Fruit fly (Drosophila melanogaster) whole organism, embryonic: ENCODE results near the gene CG42758.

Experiments used
- CG10462 ChIP-seq: fragments of 200-800 bp; sonication (Bioruptor generic); optimal IDR thresholded peaks from 2 replicates; lab custom pipeline; 2016; ENCODE audit warnings: missing biosample characterization, missing genetic modification characterization
- CG10543 ChIP-seq: fragments of 200-800 bp; sonication (Bioruptor generic); optimal IDR thresholded peaks from 3 replicates; lab custom pipeline; 2017; ENCODE audit warnings: missing biosample characterization, mild to moderate bottlenecking, missing genetic modification characterization, moderate library complexity
- CG10959 ChIP-seq: fragments of 200-800 bp; sonication (Bioruptor generic); IDR thresholded peaks from 2 replicates; pipeline ENCODE4 v1.3.6; 2022; ENCODE audit warnings: missing biosample characterization, missing genetic modification characterization
- CG11085 ChIP-seq: fragments of 200-800 bp; sonication (Bioruptor generic); IDR thresholded peaks from 2 replicates; pipeline ENCODE4 v1.3.6; 2022; ENCODE audit warnings: missing biosample characterization, missing genetic modification characterization
- CG11695 ChIP-seq: fragments of 200-800 bp; sonication (Bioruptor generic); IDR thresholded peaks from 3 replicates; pipeline ENCODE4 v1.3.6; 2022; ENCODE audit warnings: missing biosample characterization, missing genetic modification characterization
- CG14050 ChIP-seq: fragments of 200-800 bp; sonication (Bioruptor generic); IDR thresholded peaks from 3 replicates; pipeline ENCODE4 v1.3.6; 2022; ENCODE audit warnings: missing biosample characterization, missing genetic modification characterization
- CG2202 ChIP-seq: fragments of 200-800 bp; sonication (Bioruptor generic); optimal IDR thresholded peaks from 2 replicates; lab custom pipeline; 2018; ENCODE audit warnings: missing biosample characterization, mild to moderate bottlenecking, missing genetic modification characterization
- CG30431 ChIP-seq: fragments of 200-800 bp; sonication (Bioruptor generic); optimal IDR thresholded peaks from 2 replicates; lab custom pipeline; 2017; ENCODE audit warnings: missing biosample characterization, missing genetic modification characterization
- CG34376 ChIP-seq: fragments of 200-800 bp; sonication (Bioruptor generic); optimal IDR thresholded peaks from 2 replicates; lab custom pipeline; 2018; ENCODE audit warnings: missing biosample characterization, mild to moderate bottlenecking, missing genetic modification characterization
- CG34422 ChIP-seq: fragments of 200-800 bp; sonication (Bioruptor generic); IDR thresholded peaks from 3 replicates; pipeline ENCODE4 v1.3.6; 2022; ENCODE audit warnings: missing biosample characterization, missing genetic modification characterization
- CG42726 ChIP-seq: fragments of 200-800 bp; sonication (Bioruptor generic); IDR thresholded peaks from 2 replicates; pipeline ENCODE4 v1.3.6; 2022; ENCODE audit warnings: missing biosample characterization, missing genetic modification characterization; ENCODE audit not compliant: partially characterized antibody
- CG4360 ChIP-seq: fragments of 200-800 bp; sonication (Bioruptor generic); IDR thresholded peaks from 2 replicates; pipeline ENCODE4 v1.3.6; 2022; ENCODE audit warnings: missing biosample characterization, missing genetic modification characterization
- CG4404 ChIP-seq: fragments of 200-800 bp; sonication (Bioruptor generic); IDR thresholded peaks from 2 replicates; pipeline ENCODE4 v1.3.6; 2022; ENCODE audit warnings: missing biosample characterization, missing genetic modification characterization
- CG4730 ChIP-seq: fragments of 200-800 bp; sonication (Bioruptor generic); IDR thresholded peaks from 2 replicates; pipeline ENCODE4 v1.3.6; 2022; ENCODE audit warnings: missing biosample characterization, missing genetic modification characterization
- CG7987 ChIP-seq: fragments of 200-800 bp; sonication (Bioruptor generic); optimal IDR thresholded peaks from 2 replicates; lab custom pipeline; 2018; ENCODE audit warnings: missing biosample characterization, mild to moderate bottlenecking, missing genetic modification characterization, moderate library complexity
- D19A ChIP-seq: fragments of 200-800 bp; optimal IDR thresholded peaks from 3 replicates; lab custom pipeline; 2019; ENCODE audit warnings: missing biosample characterization, mild to moderate bottlenecking, missing genetic modification characterization, moderate library complexity
- Doc3 ChIP-seq: fragments of 200-800 bp; sonication (Bioruptor generic); IDR thresholded peaks from 3 replicates; pipeline ENCODE4 v1.3.6; 2022; ENCODE audit warnings: missing biosample characterization, missing genetic modification characterization; ENCODE audit not compliant: partially characterized antibody
- Fer2 ChIP-seq: fragments of 200-800 bp; sonication (Bioruptor generic); optimal IDR thresholded peaks from 2 replicates; lab custom pipeline; 2018; ENCODE audit warnings: missing biosample characterization, mild to moderate bottlenecking, missing genetic modification characterization, moderate library complexity
- H2.0 ChIP-seq: fragments of 200-800 bp; sonication (Bioruptor generic); IDR thresholded peaks from 2 replicates; pipeline ENCODE4 v1.3.6; 2022; ENCODE audit warnings: missing biosample characterization, missing genetic modification characterization
- HLH54F ChIP-seq: fragments of 200-800 bp; sonication (Bioruptor generic); optimal IDR thresholded peaks from 3 replicates; lab custom pipeline; 2016; ENCODE audit warnings: missing biosample characterization, missing genetic modification characterization
- HLHmδ ChIP-seq: fragments of 200-800 bp; sonication (Bioruptor generic); optimal IDR thresholded peaks from 2 replicates; lab custom pipeline; 2018; ENCODE audit warnings: missing biosample characterization, mild to moderate bottlenecking, missing genetic modification characterization, moderate library complexity
- Hmx ChIP-seq: fragments of 200-800 bp; sonication (Bioruptor generic); optimal IDR thresholded peaks from 2 replicates; lab custom pipeline; 2016; ENCODE audit warnings: missing biosample characterization, missing genetic modification characterization
- Hr78 ChIP-seq, 2 experiments: fragments of 200-800 bp in 1 of 2; fragments of >200 bp in 1 of 2; sonication (Bioruptor generic) in 1 of 2; optimal IDR thresholded peaks; 2 replicates each; lab custom pipeline; 2017 to 2019; ENCODE audit warnings: missing biosample characterization in 2 of 2, missing genetic modification characterization in 2 of 2, mild to moderate bottlenecking in 1 of 2, moderate library complexity in 1 of 2
- Med ChIP-seq: fragments of 200-800 bp; sonication (Bioruptor generic); peaks from one replicate; lab custom pipeline; 2016; ENCODE audit warnings: missing biosample characterization, missing genetic modification characterization, mild to moderate bottlenecking, inconsistent platforms, moderate library complexity
- Neu2 ChIP-seq: fragments of 200-800 bp; sonication (Bioruptor generic); optimal IDR thresholded peaks from 3 replicates; lab custom pipeline; 2016; ENCODE audit warnings: missing biosample characterization, missing genetic modification characterization, borderline replicate concordance
- Nf-YA ChIP-seq: fragments of 200-800 bp; sonication (Bioruptor generic); IDR thresholded peaks from 2 replicates; pipeline ENCODE4 v1.3.6; 2022; ENCODE audit warnings: missing biosample characterization, missing genetic modification characterization
- abd-A ChIP-seq: fragments of 200-800 bp; sonication (Bioruptor generic); optimal IDR thresholded peaks from 3 replicates; lab custom pipeline; 2019; ENCODE audit warnings: missing biosample characterization, mild to moderate bottlenecking, missing genetic modification characterization, moderate library complexity
- cas ChIP-seq: fragments of 200-800 bp; sonication (Bioruptor generic); IDR thresholded peaks from 2 replicates; pipeline ENCODE4 v1.3.6; 2022; ENCODE audit warnings: missing biosample characterization, missing genetic modification characterization
- ci ChIP-seq: fragments of 200-800 bp; sonication (Bioruptor generic); IDR thresholded peaks from 3 replicates; pipeline ENCODE4 v1.3.6; 2022; ENCODE audit warnings: missing biosample characterization, missing genetic modification characterization
- cwo ChIP-seq: fragments of 200-800 bp; sonication (Bioruptor generic); optimal IDR thresholded peaks from 3 replicates; lab custom pipeline; 2017; ENCODE audit warnings: missing biosample characterization, missing genetic modification characterization, mild to moderate bottlenecking, moderate library complexity, missing genetic modification reagents
- esg ChIP-seq: fragments of 200-800 bp; sonication (Bioruptor generic); conservative IDR thresholded peaks from 2 replicates; pipeline ENCODE4 v1.3.6; 2022; ENCODE audit warnings: missing biosample characterization, missing genetic modification characterization
- eve ChIP-seq, 2 experiments: fragments of >200 bp; optimal IDR thresholded peaks; 2 replicates each; lab custom pipeline; 2017; ENCODE audit warnings: missing biosample characterization in 2 of 2, missing genetic modification characterization in 2 of 2
- exex ChIP-seq: fragments of 200-800 bp; sonication (Bioruptor generic); optimal IDR thresholded peaks from 4 replicates; lab custom pipeline; 2018; ENCODE audit warnings: missing biosample characterization, mild to moderate bottlenecking, missing genetic modification characterization, moderate library complexity
- fru ChIP-seq: fragments of >200 bp; optimal IDR thresholded peaks from 2 replicates; lab custom pipeline; 2017
- ftz-f1 ChIP-seq: fragments of 200-800 bp; sonication (Bioruptor generic); optimal IDR thresholded peaks from 2 replicates; lab custom pipeline; 2016; ENCODE audit warnings: missing biosample characterization, missing genetic modification characterization
- grn ChIP-seq: fragments of 200-800 bp; sonication (Bioruptor generic); optimal IDR thresholded peaks from 3 replicates; lab custom pipeline; 2017; ENCODE audit warnings: missing biosample characterization, missing genetic modification characterization
- gt ChIP-seq: fragments of 200-800 bp; sonication (Bioruptor generic); IDR thresholded peaks from 2 replicates; pipeline ENCODE4 v1.3.6; 2022; ENCODE audit warnings: missing biosample characterization, missing genetic modification characterization
- pan ChIP-seq, 4 experiments: fragments of >200 bp in 3 of 4; fragments of 200-800 bp in 1 of 4; sonication (Bioruptor generic) in 1 of 4; optimal IDR thresholded peaks in 3 of 4; IDR thresholded peaks in 1 of 4; 2 replicates each; pipeline versions ENCODE4 v1.3.6 to Lab custom; 2017 to 2022; ENCODE audit warnings: missing biosample characterization in 2 of 4, missing genetic modification characterization in 2 of 4, mixed read lengths in 1 of 4
- rib ChIP-seq: fragments of 200-800 bp; sonication (Bioruptor generic); IDR thresholded peaks from 2 replicates; pipeline ENCODE4 v1.3.6; 2022; ENCODE audit warnings: missing biosample characterization, missing genetic modification characterization
- ro ChIP-seq: fragments of 200-800 bp; sonication (Bioruptor generic); IDR thresholded peaks from 2 replicates; pipeline ENCODE4 v1.3.6; 2022; ENCODE audit warnings: missing biosample characterization, missing genetic modification characterization
- sens ChIP-seq: fragments of 200-800 bp; sonication (Bioruptor generic); peaks from one replicate; lab custom pipeline; 2016; ENCODE audit warnings: missing biosample characterization, missing genetic modification characterization
- shn ChIP-seq: fragments of 200-800 bp; sonication (Bioruptor generic); optimal IDR thresholded peaks from 3 replicates; lab custom pipeline; 2016; ENCODE audit warnings: missing biosample characterization, missing genetic modification characterization
- sug ChIP-seq: fragments of 200-800 bp; optimal IDR thresholded peaks from 2 replicates; lab custom pipeline; 2019; ENCODE audit warnings: missing biosample characterization, mild to moderate bottlenecking, missing genetic modification characterization, moderate library complexity
- tap ChIP-seq: fragments of 200-800 bp; optimal IDR thresholded peaks from 3 replicates; lab custom pipeline; 2019; ENCODE audit warnings: missing biosample characterization, mild to moderate bottlenecking, missing genetic modification characterization, moderate library complexity
- tx ChIP-seq: fragments of 200-800 bp; sonication (Bioruptor generic); optimal IDR thresholded peaks from 2 replicates; lab custom pipeline; 2016; ENCODE audit warnings: missing biosample characterization, missing genetic modification characterization
- z ChIP-seq: fragments of 200-800 bp; sonication (Bioruptor generic); IDR thresholded peaks from 3 replicates; pipeline ENCODE4 v1.3.6; 2022; ENCODE audit warnings: missing biosample characterization, missing genetic modification characterization

The CG42758 gene

dm6 chr3L:14556774-14557741 lies 10.2 kb upstream of the CG42758 start:
- TF ChIP-seq CG14050 (GFP tag; lab: Robert Waterston, UW) (no peak), CG10959 (GFP tag; lab: Robert Waterston, UW) (no peak), Nf-YA (GFP tag; lab: Robert Waterston, UW) (no peak), esg (GFP tag; lab: Robert Waterston, UW) (no peak), z (GFP tag; lab: Robert Waterston, UW) (no peak), cas (GFP tag; lab: Robert Waterston, UW) (no peak), gt (GFP tag; lab: Robert Waterston, UW) (no peak), D19A (tag; lab: Kevin White, UChicago) (peak; percentile 59), H2.0 (no peak)
- TF ChIP-seq, all 482 proteins: peak for 1

dm6 chr3L:14558018-14558417 lies 9.2 kb upstream of the CG42758 start:
- peak; percentile 29 for TF ChIP-seq Med (GFP tag; lab: Kevin White, UChicago)
- peak; percentile 10 for TF ChIP-seq sens (GFP tag; lab: Kevin White, UChicago)
- TF ChIP-seq CG4404 (GFP tag; lab: Robert Waterston, UW): no peak
- TF ChIP-seq eve (GFP tag; optimal IDR thresholded peaks at IDR 0.05; lab: Kevin White, UChicago): peak in 1 of 2 experiments; percentile 38
- no peak for TF ChIP-seq CG4730
- no peak for TF ChIP-seq CG42726 (GFP tag; lab: Robert Waterston, UW)
- TF ChIP-seq fru (lab: Kevin White, UChicago): no peak
- no peak for TF ChIP-seq CG30431 (GFP tag; lab: Kevin White, UChicago)
- TF ChIP-seq Fer2 (tag; lab: Kevin White, UChicago): no peak
- TF ChIP-seq sug: peak; percentile 2
- TF ChIP-seq tx: no peak
- no peak for TF ChIP-seq shn (GFP tag; lab: Kevin White, UChicago)
- TF ChIP-seq CG7987 (GFP tag; lab: Kevin White, UChicago): peak; percentile 25
- no peak for TF ChIP-seq pan (optimal IDR thresholded peaks at IDR 0.05; lab: Kevin White, UChicago)
- TF ChIP-seq pan (GFP tag; optimal IDR thresholded peaks at IDR 0.05 in 1 of 2, IDR thresholded peaks at IDR 0.05 in 1 of 2): no peak
- TF ChIP-seq HLHmδ: no peak
- no peak for TF ChIP-seq Neu2
- TF ChIP-seq ci (GFP tag; lab: Robert Waterston, UW): 0 out of 3 replicates have a peak, but pooled peaks have one; percentile 9
- no peak for TF ChIP-seq CG34422 (GFP tag; lab: Robert Waterston, UW)
- no peak for TF ChIP-seq ro
- TF ChIP-seq CG11085 (GFP tag; lab: Robert Waterston, UW): no peak
- TF ChIP-seq tap: no peak
- peak; percentile 55 for TF ChIP-seq ftz-f1 (GFP tag; lab: Kevin White, UChicago)
- no peak for TF ChIP-seq Hmx (GFP tag; lab: Kevin White, UChicago)

dm6 chr3L:14558947-14559509 lies 8.2 kb upstream of the CG42758 start:
- TF ChIP-seq exex (tag; lab: Kevin White, UChicago) (peak; percentile 38), z (GFP tag; lab: Robert Waterston, UW) (0 out of 3 replicates have a peak, but pooled peaks have one; percentile 49), Hr78 (GFP tag; optimal IDR thresholded peaks at IDR 0.05; lab: Kevin White, UChicago) (peak in 1 of 2 experiments; percentile 15), sens (GFP tag; lab: Kevin White, UChicago) (peak; percentile 78), CG4360 (GFP tag; lab: Robert Waterston, UW) (0 out of 2 replicates have a peak, but pooled peaks have one; percentile 23), sug (peak; percentile 90), CG34376 (GFP tag; lab: Kevin White, UChicago) (peak; percentile 83), rib (0 out of 2 replicates have a peak, but pooled peaks have one; percentile 29), abd-A (tag; lab: Kevin White, UChicago) (peak; percentile 29), CG11695 (GFP tag; lab: Robert Waterston, UW) (0 out of 3 replicates have a peak, but pooled peaks have one; percentile 7), CG10462 (no peak), CG2202 (no peak), HLH54F (no peak), grn (peak; percentile 45), cwo (GFP tag; lab: Kevin White, UChicago) (peak; percentile 45), Med (GFP tag; lab: Kevin White, UChicago) (peak; percentile 66), Doc3 (GFP tag; lab: Robert Waterston, UW) (no peak), CG10543 (GFP tag; lab: Kevin White, UChicago) (peak; percentile 1)
